Worm (Caenorhabditis elegans): ENCODE results near the gene srw-38.

- TF ChIP-seq tbx-11 (GFP tag; IDR thresholded peaks at IDR 0.05) (no peak), F13C5.2 (tag; optimal IDR thresholded peaks at IDR 0.05) (no peak), ama-1 (optimal IDR thresholded peaks at IDR 0.05) (no peak), ceh-13 (GFP tag; optimal IDR thresholded peaks at IDR 0.05) (no peak)
Measured at ce11 chrV:19831588-19831987, 4.7 kb upstream of the srw-38 start.

Data from whole organism, early embryonic.